Fruit fly (Drosophila melanogaster) whole organism, embryonic: ENCODE data around the gene CG46458.

ENCODE experiments used
- Asciz ChIP-seq: fragments of 200-800 bp; sonication (Bioruptor generic); optimal IDR thresholded peaks from 2 replicates; lab custom pipeline; 2017; ENCODE audit warnings: missing biosample characterization, mild to moderate bottlenecking, missing genetic modification characterization, missing genetic modification reagents
- Atf3 ChIP-seq: fragments of 200-800 bp; sonication (Bioruptor generic); optimal IDR thresholded peaks from 3 replicates; lab custom pipeline; 2016; ENCODE audit warnings: missing biosample characterization, missing genetic modification characterization
- BEAF-32 ChIP-seq: fragments of 200-800 bp; sonication (Bioruptor generic); optimal IDR thresholded peaks from 3 replicates; lab custom pipeline; 2017; ENCODE audit warnings: missing biosample characterization, missing genetic modification characterization, mild to moderate bottlenecking, moderate library complexity, missing genetic modification reagents
- CG10267 ChIP-seq: fragments of 200-800 bp; sonication (Bioruptor generic); optimal IDR thresholded peaks from 2 replicates; lab custom pipeline; 2018; ENCODE audit warnings: missing biosample characterization, mild to moderate bottlenecking, missing genetic modification characterization, moderate library complexity
- CG12659 ChIP-seq: fragments of 200-800 bp; sonication (Bioruptor generic); optimal IDR thresholded peaks from 3 replicates; lab custom pipeline; 2017; ENCODE audit warnings: mild to moderate bottlenecking, missing biosample characterization, missing genetic modification reagents, missing genetic modification characterization
- CG13894 ChIP-seq: fragments of 200-800 bp; sonication (Bioruptor generic); optimal IDR thresholded peaks from 3 replicates; lab custom pipeline; 2018; ENCODE audit warnings: missing biosample characterization, mild to moderate bottlenecking, missing genetic modification characterization, moderate library complexity
- CG14050 ChIP-seq: fragments of 200-800 bp; sonication (Bioruptor generic); IDR thresholded peaks from 3 replicates; pipeline ENCODE4 v1.3.6; 2022; ENCODE audit warnings: missing biosample characterization, missing genetic modification characterization
- CG1529 ChIP-seq: fragments of 200-800 bp; sonication (Bioruptor generic); optimal IDR thresholded peaks from 3 replicates; lab custom pipeline; 2018; ENCODE audit warnings: missing biosample characterization, missing genetic modification characterization
- CG2199 ChIP-seq: fragments of 200-800 bp; sonication (Bioruptor generic); IDR thresholded peaks from 3 replicates; pipeline ENCODE4 v1.3.6; 2022; ENCODE audit warnings: missing biosample characterization, missing genetic modification characterization
- CG2712 ChIP-seq: fragments of 200-800 bp; optimal IDR thresholded peaks from 3 replicates; lab custom pipeline; 2019; ENCODE audit warnings: missing biosample characterization, mild to moderate bottlenecking, missing genetic modification characterization, moderate library complexity
- CG31365 ChIP-seq: fragments of 200-800 bp; sonication (Bioruptor generic); optimal IDR thresholded peaks from 2 replicates; lab custom pipeline; 2018; ENCODE audit warnings: missing biosample characterization, mild to moderate bottlenecking, missing genetic modification characterization
- CG32767 ChIP-seq: fragments of 200-800 bp; sonication (Bioruptor generic); IDR thresholded peaks from 2 replicates; pipeline ENCODE4 v1.3.6; 2022; ENCODE audit warnings: missing biosample characterization, missing genetic modification characterization
- CG32772 ChIP-seq: fragments of 200-800 bp; sonication (Bioruptor generic); IDR thresholded peaks from 2 replicates; pipeline ENCODE4 v1.3.6; 2022; ENCODE audit warnings: missing biosample characterization, missing genetic modification characterization
- CG4328 ChIP-seq: fragments of 200-800 bp; sonication (Bioruptor generic); optimal IDR thresholded peaks from 3 replicates; lab custom pipeline; 2017; ENCODE audit warnings: missing biosample characterization, missing genetic modification reagents, missing genetic modification characterization
- CG4404 ChIP-seq: fragments of 200-800 bp; sonication (Bioruptor generic); IDR thresholded peaks from 2 replicates; pipeline ENCODE4 v1.3.6; 2022; ENCODE audit warnings: missing biosample characterization, missing genetic modification characterization
- CG6654 ChIP-seq: fragments of 200-800 bp; sonication (Bioruptor generic); optimal IDR thresholded peaks from 2 replicates; lab custom pipeline; 2017; ENCODE audit warnings: missing biosample characterization, mild to moderate bottlenecking, missing genetic modification characterization
- CG6689 ChIP-seq: fragments of 200-800 bp; sonication (Bioruptor generic); IDR thresholded peaks from 2 replicates; pipeline ENCODE4 v1.3.6; 2022; ENCODE audit warnings: missing biosample characterization, missing genetic modification characterization
- CG6791 ChIP-seq: fragments of 200-800 bp; sonication (Bioruptor generic); IDR thresholded peaks from 3 replicates; pipeline ENCODE4 v1.3.6; 2022; ENCODE audit warnings: missing biosample characterization, missing genetic modification characterization; ENCODE audit not compliant: partially characterized antibody
- CG8290 ChIP-seq, 3 experiments: fragments of 200-800 bp; sonication (Bioruptor generic); optimal IDR thresholded peaks; 2 replicates each; lab custom pipeline; 2016 to 2019; ENCODE audit warnings: missing biosample characterization in 3 of 3, missing genetic modification characterization in 3 of 3, mild to moderate bottlenecking in 2 of 3, moderate library complexity in 1 of 3
- CG9797 ChIP-seq: fragments of 200-800 bp; sonication (Bioruptor generic); optimal IDR thresholded peaks from 3 replicates; lab custom pipeline; 2018; ENCODE audit warnings: missing biosample characterization, mild to moderate bottlenecking, missing genetic modification characterization
- Camta ChIP-seq: fragments of 200-800 bp; sonication (Bioruptor generic); optimal IDR thresholded peaks from 2 replicates; lab custom pipeline; 2016; ENCODE audit warnings: missing biosample characterization, missing genetic modification characterization
- D19B ChIP-seq: fragments of 200-800 bp; sonication (Bioruptor generic); optimal IDR thresholded peaks from 2 replicates; lab custom pipeline; 2017; ENCODE audit warnings: missing biosample characterization, mild to moderate bottlenecking, missing genetic modification characterization
- Dfd ChIP-seq, 2 experiments: fragments of >200 bp; optimal IDR thresholded peaks; 2 replicates each; lab custom pipeline; 2017; ENCODE audit warnings: missing biosample characterization in 2 of 2, missing genetic modification characterization in 2 of 2
- Hmr ChIP-seq: fragments of 200-800 bp; sonication (Bioruptor generic); optimal IDR thresholded peaks from 3 replicates; lab custom pipeline; 2017; ENCODE audit warnings: mild to moderate bottlenecking, missing biosample characterization, missing genetic modification reagents, missing genetic modification characterization
- Hr39 ChIP-seq: fragments of >200 bp; optimal IDR thresholded peaks from 2 replicates; lab custom pipeline; 2017
- Jarid2 ChIP-seq: fragments of 200-800 bp; sonication (Bioruptor generic); optimal IDR thresholded peaks from 3 replicates; lab custom pipeline; 2017; ENCODE audit warnings: mild to moderate bottlenecking, missing biosample characterization, missing genetic modification reagents, missing genetic modification characterization
- MTF-1 ChIP-seq: fragments of 200-800 bp; sonication (Bioruptor generic); optimal IDR thresholded peaks from 2 replicates; lab custom pipeline; 2018; ENCODE audit warnings: missing biosample characterization, mild to moderate bottlenecking, missing genetic modification characterization, borderline replicate concordance
- Oaz ChIP-seq: fragments of 200-800 bp; sonication (Bioruptor generic); IDR thresholded peaks from 2 replicates; pipeline ENCODE4 v1.3.6; 2022; ENCODE audit warnings: missing biosample characterization, missing genetic modification characterization
- Spps ChIP-seq: fragments of 200-800 bp; sonication (Bioruptor generic); optimal IDR thresholded peaks from 2 replicates; lab custom pipeline; 2018; ENCODE audit warnings: missing biosample characterization, mild to moderate bottlenecking, missing genetic modification characterization
- bab2 ChIP-seq: fragments of 200-800 bp; sonication (Bioruptor generic); optimal IDR thresholded peaks from 2 replicates; lab custom pipeline; 2016; ENCODE audit warnings: missing biosample characterization, missing genetic modification characterization
- caup ChIP-seq: fragments of 200-800 bp; sonication (Bioruptor generic); optimal IDR thresholded peaks from 3 replicates; lab custom pipeline; 2017; ENCODE audit warnings: missing biosample characterization, mild to moderate bottlenecking, missing genetic modification characterization, moderate library complexity; ENCODE audit not compliant: severe bottlenecking
- croc ChIP-seq: fragments of 200-800 bp; sonication (Bioruptor generic); conservative IDR thresholded peaks from 3 replicates; pipeline ENCODE4 v1.3.6; 2022; ENCODE audit warnings: missing biosample characterization, missing genetic modification characterization
- crol ChIP-seq: fragments of 200-800 bp; sonication (Bioruptor generic); IDR thresholded peaks from 2 replicates; pipeline ENCODE4 v1.3.6; 2022; ENCODE audit warnings: missing biosample characterization, missing genetic modification characterization
- dmrt99B ChIP-seq: fragments of 200-800 bp; sonication (Bioruptor generic); optimal IDR thresholded peaks from 2 replicates; lab custom pipeline; 2018; ENCODE audit warnings: missing biosample characterization, mild to moderate bottlenecking, missing genetic modification characterization, moderate library complexity
- dpn ChIP-seq, 2 experiments: fragments of 200-800 bp; sonication (Bioruptor generic); optimal IDR thresholded peaks; 3 replicates each; lab custom pipeline; 2016; ENCODE audit warnings: missing biosample characterization in 2 of 2, missing genetic modification characterization in 2 of 2
- gce ChIP-seq: fragments of 200-800 bp; sonication (Bioruptor generic); IDR thresholded peaks from 3 replicates; pipeline ENCODE4 v1.3.6; 2022; ENCODE audit warnings: missing biosample characterization, missing genetic modification characterization
- maf-S ChIP-seq: fragments of 200-800 bp; sonication (Bioruptor generic); optimal IDR thresholded peaks from 2 replicates; lab custom pipeline; 2016; ENCODE audit warnings: missing biosample characterization, missing genetic modification characterization
- otp ChIP-seq: fragments of 200-800 bp; sonication (Bioruptor generic); IDR thresholded peaks from 3 replicates; pipeline ENCODE4, ENCODE4 v1.3.6; 2022; ENCODE audit warnings: missing biosample characterization, missing genetic modification characterization
- phol ChIP-seq: fragments of 200-800 bp; sonication (Bioruptor generic); optimal IDR thresholded peaks from 3 replicates; lab custom pipeline; 2018; ENCODE audit warnings: missing biosample characterization, mild to moderate bottlenecking, missing genetic modification characterization, moderate library complexity
- pros ChIP-seq: fragments of 200-800 bp; sonication (Bioruptor generic); optimal IDR thresholded peaks from 3 replicates; lab custom pipeline; 2019; ENCODE audit warnings: missing biosample characterization, mild to moderate bottlenecking, missing genetic modification characterization, moderate library complexity
- sc ChIP-seq, 3 experiments: fragments of >200 bp in 2 of 3; fragments of 200-800 bp in 1 of 3; sonication (Bioruptor generic) in 1 of 3; optimal IDR thresholded peaks; 2 replicates in 2 of 3; 3 replicates in 1 of 3; lab custom pipeline; 2017; ENCODE audit warnings: mild to moderate bottlenecking in 1 of 3, missing biosample characterization in 1 of 3, missing genetic modification characterization in 1 of 3, missing genetic modification reagents in 1 of 3
- shn ChIP-seq: fragments of 200-800 bp; sonication (Bioruptor generic); optimal IDR thresholded peaks from 3 replicates; lab custom pipeline; 2016; ENCODE audit warnings: missing biosample characterization, missing genetic modification characterization
- sim ChIP-seq: fragments of 200-800 bp; sonication (Bioruptor generic); IDR thresholded peaks from 2 replicates; pipeline ENCODE4 v1.3.6; 2022; ENCODE audit warnings: missing biosample characterization, missing genetic modification characterization
- tll ChIP-seq, 2 experiments: fragments of 200-800 bp in 1 of 2; fragments of >200 bp in 1 of 2; sonication (Bioruptor generic) in 1 of 2; optimal IDR thresholded peaks; 2 replicates each; lab custom pipeline; 2017 to 2019; ENCODE audit warnings: missing biosample characterization in 2 of 2, missing genetic modification characterization in 2 of 2, mild to moderate bottlenecking in 1 of 2, moderate library complexity in 1 of 2
- tna ChIP-seq: fragments of 200-800 bp; sonication (Bioruptor generic); IDR thresholded peaks from 2 replicates; pipeline ENCODE4 v1.3.6; 2022; ENCODE audit warnings: missing biosample characterization, missing genetic modification characterization; ENCODE audit not compliant: partially characterized antibody
- wek ChIP-seq: fragments of 200-800 bp; sonication (Bioruptor generic); optimal IDR thresholded peaks from 3 replicates; lab custom pipeline; 2018; ENCODE audit warnings: missing biosample characterization, mild to moderate bottlenecking, missing genetic modification characterization, moderate library complexity
- wor ChIP-seq: fragments of 200-800 bp; sonication (Bioruptor generic); IDR thresholded peaks from 2 replicates; pipeline ENCODE4 v1.3.6; 2022; ENCODE audit warnings: missing biosample characterization, missing genetic modification characterization

Gene CG46458

dm6 chr3R:6881264-6882014 is 76.7 kb downstream of the CG46458 start (continued):
- no peak for TF ChIP-seq crol (GFP tag; lab: Robert Waterston, UW)
- no peak for TF ChIP-seq Jarid2 (GFP tag; lab: Kevin White, UChicago)
- TF ChIP-seq caup: peak; percentile 22
- TF ChIP-seq Camta (GFP tag; lab: Kevin White, UChicago): peak; percentile 60
- TF ChIP-seq D19B (GFP tag; lab: Kevin White, UChicago): no peak
- no peak for TF ChIP-seq tna (GFP tag; lab: Robert Waterston, UW)
- no peak for TF ChIP-seq sc (optimal IDR thresholded peaks at IDR 0.05; lab: Kevin White, UChicago)
- TF ChIP-seq sc (GFP tag; optimal IDR thresholded peaks at IDR 0.05; lab: Kevin White, UChicago): peak; percentile 62
- peak; percentile 33 to 59 for TF ChIP-seq dpn (GFP tag; optimal IDR thresholded peaks at IDR 0.05; lab: Kevin White, UChicago)
- no peak for TF ChIP-seq gce (GFP tag; lab: Robert Waterston, UW)
- 0 out of 3 replicates have a peak, but pooled peaks have one; percentile 50 for TF ChIP-seq otp (GFP tag; lab: Robert Waterston, UW)
- TF ChIP-seq Spps: peak; percentile 73
- TF ChIP-seq Dfd (GFP tag; optimal IDR thresholded peaks at IDR 0.05; lab: Kevin White, UChicago): no peak
- TF ChIP-seq CG2199: no peak
- peak; percentile 54 for TF ChIP-seq CG32772 (GFP tag; lab: Robert Waterston, UW)
- no peak for TF ChIP-seq CG13894
- TF ChIP-seq Atf3 (GFP tag; lab: Kevin White, UChicago): peak; percentile 57
- TF ChIP-seq CG8290 (GFP tag; optimal IDR thresholded peaks at IDR 0.05; lab: Kevin White, UChicago): peak; percentile 43
- TF ChIP-seq CG8290 (tag; optimal IDR thresholded peaks at IDR 0.05; lab: Kevin White, UChicago): no peak
- peak; percentile 68 for TF ChIP-seq dmrt99B
- peak; percentile 78 for TF ChIP-seq CG10267 (tag; lab: Kevin White, UChicago)
- TF ChIP-seq phol (tag; lab: Kevin White, UChicago): peak; percentile 90
- TF ChIP-seq Hr39: no peak
- peak; percentile 45 for TF ChIP-seq CG12659
- peak; percentile 48 for TF ChIP-seq CG6654 (GFP tag; lab: Kevin White, UChicago)
- no peak for TF ChIP-seq CG6791 (GFP tag; lab: Robert Waterston, UW)
- TF ChIP-seq wek (GFP tag; lab: Kevin White, UChicago): no peak
- TF ChIP-seq maf-S (GFP tag; lab: Kevin White, UChicago): peak; percentile 6
- peak; percentile 30 for TF ChIP-seq CG1529 (GFP tag; lab: Kevin White, UChicago)
- TF ChIP-seq tll (GFP tag; optimal IDR thresholded peaks at IDR 0.05; lab: Kevin White, UChicago): peak; percentile 37 to 75
- TF ChIP-seq CG6689 (GFP tag; lab: Robert Waterston, UW): peak; percentile 70
- TF ChIP-seq CG4328 (GFP tag; lab: Kevin White, UChicago): no peak
- peak; percentile 73; the same call in 2 of the 3 replicates for TF ChIP-seq croc (GFP tag; lab: Robert Waterston, UW)
- TF ChIP-seq shn (GFP tag; lab: Kevin White, UChicago): peak; percentile 61
- peak; percentile 37 for TF ChIP-seq Hmr
- peak; percentile 48 for TF ChIP-seq bab2 (GFP tag; lab: Kevin White, UChicago)
- TF ChIP-seq sim (GFP tag; lab: Robert Waterston, UW): peak; percentile 66; the same call in 1 of the 2 replicates
- TF ChIP-seq CG9797 (GFP tag; lab: Kevin White, UChicago): no peak
- 0 out of 3 replicates have a peak, but pooled peaks have one; percentile 20 for TF ChIP-seq CG14050 (GFP tag; lab: Robert Waterston, UW)
- peak; percentile 33 for TF ChIP-seq Asciz (GFP tag; lab: Kevin White, UChicago)
- TF ChIP-seq MTF-1 (GFP tag; lab: Kevin White, UChicago): no peak
- TF ChIP-seq CG4404 (GFP tag; lab: Robert Waterston, UW): peak; percentile 83
- no peak for TF ChIP-seq BEAF-32 (GFP tag; lab: Kevin White, UChicago)
- peak; percentile 88 for TF ChIP-seq CG2712 (tag; lab: Kevin White, UChicago)
- TF ChIP-seq CG31365 (tag; lab: Kevin White, UChicago): no peak
- peak; percentile 55 for TF ChIP-seq wor (GFP tag; lab: Robert Waterston, UW)
- peak; percentile 80 for TF ChIP-seq CG32767 (GFP tag; lab: Robert Waterston, UW)
- no peak for TF ChIP-seq Oaz
- peak; percentile 60 for TF ChIP-seq pros (GFP tag; lab: Kevin White, UChicago)
